Worm (Caenorhabditis elegans) whole organism, L4/young adult: ENCODE data around the gene col-116.

Source experiments
- W03F9.2 ChIP-seq: fragments of 150-350 bp; optimal IDR thresholded peaks from 2 replicates; lab custom pipeline; 2014; ENCODE audit warnings: missing biosample characterization, missing genetic modification characterization
- dao-5 ChIP-seq: sonication (generic microtip); optimal IDR thresholded peaks from 2 replicates; lab custom pipeline; 2016; ENCODE audit warnings: missing genotype, missing genetic modification characterization, moderate library complexity, missing compliant biosample characterization
- him-1 ChIP-seq: sonication (generic microtip); optimal IDR thresholded peaks from 2 replicates; lab custom pipeline; 2016; ENCODE audit warnings: missing genotype, missing genetic modification reagents, missing genetic modification characterization, missing compliant biosample characterization

ce11 chrIV:8345518-8345917 is 10.2 kb upstream of the col-116 start, which contains the start of gene F17E9.5:
- TF ChIP-seq him-1 (tag; lab: Kevin White, UChicago) = no peak
- no peak for TF ChIP-seq dao-5 (tag; lab: Kevin White, UChicago)
- no peak for TF ChIP-seq W03F9.2 (tag; lab: Kevin White, UChicago)
